Fruit fly (Drosophila melanogaster) S2 (cell line): ENCODE measurements around the gene MRG15.

Experiments
- CG8478 ChIP-seq: fragments of >200 bp; optimal IDR thresholded peaks from 2 replicates; lab custom pipeline; 2018
- CTCF ChIP-seq, 2 experiments: fragments of >200 bp; optimal IDR thresholded peaks; 2 replicates each; lab custom pipeline; 2018

Gene MRG15

DNA sequence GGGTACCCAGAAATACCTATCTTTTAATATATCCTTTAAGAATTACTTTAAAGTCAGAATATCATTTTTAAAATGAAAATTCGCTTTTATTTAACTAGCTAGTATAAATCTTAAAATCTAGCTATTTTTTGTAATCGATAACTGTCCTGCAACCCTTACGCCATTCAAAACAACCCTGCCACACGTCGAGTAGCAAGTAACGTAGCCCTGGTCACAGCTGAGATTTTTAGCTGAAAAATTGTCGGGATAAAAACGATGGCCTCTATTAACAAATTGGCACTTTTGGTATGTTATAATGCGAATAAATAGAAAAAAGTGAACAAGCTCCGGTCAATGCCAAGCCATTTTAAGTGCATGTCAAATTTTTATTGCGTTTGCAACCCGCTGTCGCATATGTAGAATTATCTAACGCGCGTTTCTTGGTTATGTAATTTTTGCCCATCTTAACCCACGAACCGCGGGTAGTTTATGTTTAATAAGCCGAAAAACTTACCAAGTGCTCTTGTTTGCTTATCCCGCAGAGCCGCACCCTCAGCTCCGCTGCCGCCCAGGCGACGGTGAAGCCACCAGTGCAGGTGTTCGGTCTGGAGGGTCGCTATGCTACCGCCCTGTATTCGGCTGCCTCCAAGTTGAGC is 12.4 kb downstream of the MRG15 start, which contains the start of gene ATPsynO:
Gene ATPsynO (plus strand): TSS at position 186 of the 635 bp plus-strand sequence.
- TF ChIP-seq CG8478 (no peak), CTCF (optimal IDR thresholded peaks at IDR 0.05; lab: Kevin White, UChicago) (peak in 1 of 2 experiments; percentile 45)

dm6 chr3R:15263946-15264345 is 14.0 kb downstream of the MRG15 start:
- no peak for TF ChIP-seq CG8478
- TF ChIP-seq CTCF (optimal IDR thresholded peaks at IDR 0.05; lab: Kevin White, UChicago): no peak

dm6 chr3R:15262710-15263672 is 14.9 kb downstream of the MRG15 start, which contains the start of the genes eIF2gamma and Set:
eIF2gamma (minus strand) TSS chr3R:15263458.
Set (plus strand) TSS chr3R:15263552.
- TF ChIP-seq CG8478 (no peak), CTCF (optimal IDR thresholded peaks at IDR 0.05; lab: Kevin White, UChicago) (no peak)

DNA sequence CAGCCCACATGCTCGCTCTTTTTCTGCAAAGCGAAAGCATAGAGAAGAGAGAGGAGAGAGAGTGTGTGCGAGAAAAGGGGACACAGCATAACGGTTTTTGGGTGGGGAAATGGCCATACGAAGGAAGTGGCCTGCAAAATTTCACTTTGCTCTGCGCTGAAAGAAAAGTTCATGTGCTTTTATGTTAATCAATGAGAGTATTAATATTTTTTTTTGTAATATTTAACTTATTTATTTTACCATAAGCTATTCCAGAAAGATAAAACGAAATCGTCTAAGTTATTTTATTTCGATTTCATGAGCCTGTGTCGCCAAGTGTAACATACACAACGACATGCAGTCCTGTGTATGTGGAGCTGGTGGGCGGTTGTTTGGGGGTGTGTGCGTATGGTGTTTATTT is 27.5 kb downstream of the MRG15 start:
- TF ChIP-seq CTCF (optimal IDR thresholded peaks at IDR 0.05; lab: Kevin White, UChicago): no peak
- TF ChIP-seq CG8478: no peak

- no peak for TF ChIP-seq CG8478
- TF ChIP-seq CTCF (optimal IDR thresholded peaks at IDR 0.05; lab: Kevin White, UChicago): peak in 1 of 2 experiments; percentile 11
Measured at dm6 chr3R:15249735-15250134, 28.2 kb downstream of the MRG15 start, which contains the start of gene CG42404. CG42404 (plus strand) TSS chr3R:15250094.

DNA sequence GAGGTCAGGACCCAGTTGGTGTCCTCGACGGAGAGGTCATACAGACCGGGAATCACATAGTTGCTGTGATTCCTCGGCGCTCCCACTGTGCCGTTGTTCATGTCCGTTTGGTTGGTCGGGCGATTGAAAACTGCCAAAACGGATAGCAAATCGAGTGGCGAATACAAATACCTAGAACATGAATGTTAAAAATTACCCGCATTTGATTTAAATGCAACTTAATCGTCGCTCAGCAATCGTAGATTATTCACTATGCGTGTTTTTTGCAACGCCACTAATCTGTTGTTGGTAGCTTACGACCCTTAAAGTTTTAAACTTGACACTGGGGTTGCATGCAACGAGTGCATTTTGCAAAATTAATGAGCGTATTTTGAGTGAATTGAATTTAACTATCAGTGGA is 28.9 kb downstream of the MRG15 start, which contains the start of gene Amt:
Gene Amt (minus strand): TSS at position 101 of the 400 bp plus-strand sequence.
- TF ChIP-seq CG8478 (no peak), CTCF (optimal IDR thresholded peaks at IDR 0.05; lab: Kevin White, UChicago) (no peak)

DNA sequence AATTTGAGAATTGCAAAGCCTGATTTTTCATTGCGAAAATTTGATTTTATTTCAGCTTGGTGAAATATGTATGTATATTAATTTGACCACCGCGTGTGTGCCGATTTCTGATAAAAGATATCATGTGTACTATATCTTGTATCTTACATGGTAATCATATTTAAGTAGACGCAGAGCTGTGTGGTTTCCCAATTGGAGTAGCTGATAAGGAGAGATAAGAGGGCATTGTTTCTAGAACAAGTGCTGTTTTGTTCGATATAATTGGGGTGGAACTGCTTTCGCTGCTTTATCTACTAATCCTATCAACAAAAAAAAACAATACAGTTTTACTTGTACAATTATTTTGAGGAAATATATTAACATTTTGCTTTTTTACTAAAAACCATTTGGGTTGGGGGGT is 31.3 kb downstream of the MRG15 start:
- TF ChIP-seq CTCF (optimal IDR thresholded peaks at IDR 0.05; lab: Kevin White, UChicago) (no peak), CG8478 (no peak)

DNA sequence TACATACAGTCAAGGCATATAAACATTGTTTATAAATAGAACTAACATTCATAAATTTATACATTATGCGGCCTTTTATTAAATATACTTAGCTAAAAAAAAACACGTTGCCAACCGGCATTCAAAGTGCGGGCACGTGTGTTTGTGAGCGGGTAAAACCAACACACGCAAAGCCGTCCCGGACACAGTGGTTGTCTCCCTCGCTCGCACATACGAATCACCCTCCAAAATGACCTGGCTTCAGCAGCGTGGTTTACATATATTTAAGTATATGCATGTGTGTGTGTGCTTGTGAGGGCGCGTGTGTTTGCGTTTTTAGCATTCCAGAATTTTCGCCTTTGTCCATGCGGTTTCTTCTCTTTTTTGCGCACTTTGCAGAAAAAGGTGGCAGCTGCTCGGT is 34.5 kb downstream of the MRG15 start:
- TF ChIP-seq CG8478 (no peak), CTCF (optimal IDR thresholded peaks at IDR 0.05; lab: Kevin White, UChicago) (no peak)

- TF ChIP-seq CG8478 (no peak), CTCF (optimal IDR thresholded peaks at IDR 0.05; lab: Kevin White, UChicago) (no peak)
Measured at dm6 chr3R:15243046-15243356, 34.9 kb downstream of the MRG15 start.

DNA sequence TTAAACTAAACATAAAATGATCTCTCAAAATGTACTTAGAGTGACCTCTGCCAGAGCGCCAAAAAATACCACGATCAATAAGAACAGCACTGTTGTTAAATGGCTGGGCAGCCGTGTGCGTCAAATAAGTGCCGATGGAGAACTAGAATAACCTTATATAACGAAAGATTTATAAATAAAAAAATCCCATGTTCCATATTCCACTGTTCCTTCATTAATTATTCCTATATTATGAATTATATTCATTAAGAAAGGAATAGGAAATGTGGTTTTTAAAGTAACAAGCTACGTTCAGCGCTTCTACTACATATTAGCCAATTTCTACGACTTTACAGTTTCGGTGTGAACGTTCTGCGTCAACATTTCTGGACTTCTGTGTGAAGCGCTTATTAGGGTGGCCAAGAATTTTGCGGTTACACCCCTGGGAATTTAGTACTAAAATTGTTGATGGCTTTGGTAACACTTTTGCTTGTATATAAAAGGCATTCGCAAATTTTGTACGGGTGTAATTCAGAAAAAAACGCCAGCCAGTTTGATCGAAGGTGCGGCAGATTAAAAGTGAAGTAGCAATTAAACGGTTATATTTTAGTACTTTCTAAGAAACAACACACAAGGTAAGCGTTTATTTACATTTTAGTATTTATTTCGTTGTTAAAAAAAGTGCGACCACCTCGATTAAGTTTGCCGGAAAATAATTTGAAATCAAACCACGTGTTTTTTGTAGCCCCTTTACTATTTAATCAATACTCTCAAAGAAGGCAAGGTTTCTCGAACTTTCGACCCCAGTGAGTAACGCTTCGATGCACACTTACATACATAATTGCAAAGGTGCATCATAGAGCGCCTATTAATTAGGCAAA is 35.5 kb downstream of the MRG15 start, which contains the start of the genes tefu and Hsc70-4:
Gene tefu (minus strand): TSS at position 51 of the 860 bp plus-strand sequence.
Gene Hsc70-4 (plus strand): TSS at position 502 of the 860 bp plus-strand sequence.
- TF ChIP-seq CTCF (optimal IDR thresholded peaks at IDR 0.05; lab: Kevin White, UChicago): peak in 1 of 2 experiments; percentile 6
- TF ChIP-seq CG8478: no peak

DNA sequence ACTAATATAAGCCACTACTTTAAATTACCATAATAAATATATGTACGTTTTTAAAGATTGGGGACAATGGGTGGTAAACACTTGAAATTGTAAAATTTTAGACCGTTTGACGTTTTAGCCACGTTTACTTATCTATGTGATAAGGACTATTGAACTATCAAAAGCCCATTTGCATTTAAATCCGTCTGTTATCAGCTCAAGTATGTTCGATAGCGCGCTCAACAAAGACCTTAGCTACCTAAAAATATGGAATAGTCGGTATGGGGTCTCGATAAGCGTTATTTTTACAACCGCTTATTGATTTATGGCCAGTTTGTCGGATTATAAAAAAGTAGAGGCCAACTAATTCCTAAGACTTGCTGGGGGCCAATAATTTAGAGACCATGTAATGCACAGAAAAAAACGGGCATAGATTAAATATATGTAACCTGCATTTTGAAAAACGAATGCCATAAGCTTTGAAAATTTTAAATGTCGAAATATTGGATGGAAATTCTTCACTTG is 46.2 kb downstream of the MRG15 start:
- TF ChIP-seq CG8478: no peak
- no peak for TF ChIP-seq CTCF (optimal IDR thresholded peaks at IDR 0.05; lab: Kevin White, UChicago)

dm6 chr3R:15230285-15230684 is 47.6 kb downstream of the MRG15 start, which contains the start of gene CG34316:
CG34316 (plus strand) TSS chr3R:15230585.
- TF ChIP-seq CTCF (optimal IDR thresholded peaks at IDR 0.05; lab: Kevin White, UChicago) (no peak), CG8478 (no peak)

- no peak for TF ChIP-seq CG8478
- no peak for TF ChIP-seq CTCF (optimal IDR thresholded peaks at IDR 0.05; lab: Kevin White, UChicago)
Measured at dm6 chr3R:15229329-15229876, 48.5 kb downstream of the MRG15 start, which contains the start of the genes Art3 and mRpS10. Art3 (minus strand) TSS chr3R:15229408. mRpS10 (plus strand) TSS chr3R:15229665.
